Worm (Caenorhabditis elegans) whole organism, L4 larva: ENCODE data around the gene B0222.5.

Source experiments
- F37D6.2 ChIP-seq: sonication (generic microtip); optimal IDR thresholded peaks from 2 replicates; lab custom pipeline; 2016; ENCODE audit warnings: mild to moderate bottlenecking, missing genetic modification characterization, missing compliant biosample characterization
- R02D3.7 ChIP-seq: fragments of 150-350 bp; sonication (generic microtip); optimal IDR thresholded peaks from 3 replicates; lab custom pipeline; 2014; ENCODE audit warnings: missing biosample characterization, missing genetic modification characterization
- T26A8.4 ChIP-seq: fragments of 200-800 bp; sonication (Bioruptor generic); IDR thresholded peaks from 2 replicates; pipeline ENCODE4 v1.3.6; 2022; ENCODE audit warnings: missing genetic modification characterization, missing compliant biosample characterization
- Y105C5A.15 ChIP-seq: fragments of 200-800 bp; sonication (Bioruptor generic); IDR thresholded peaks from 2 replicates; pipeline ENCODE4 v1.3.6; 2022; ENCODE audit warnings: missing genetic modification characterization, missing compliant biosample characterization
- Y75B8A.6 ChIP-seq: fragments of 200-800 bp; sonication (Bioruptor generic); IDR thresholded peaks from 2 replicates; pipeline ENCODE4 v1.3.6; 2022; ENCODE audit warnings: missing genetic modification reagents, missing genetic modification characterization, missing compliant biosample characterization
- ZK337.2 ChIP-seq: fragments of 200-800 bp; sonication (Bioruptor generic); IDR thresholded peaks from 2 replicates; pipeline ENCODE4 v1.3.6; 2022; ENCODE audit warnings: missing genetic modification reagents, missing genetic modification characterization, missing compliant biosample characterization
- aly-2 ChIP-seq: sonication (generic microtip); optimal IDR thresholded peaks from 2 replicates; lab custom pipeline; 2018; ENCODE audit warnings: missing biosample characterization, missing genetic modification characterization
- ceh-28 ChIP-seq: fragments of 150-350 bp; optimal IDR thresholded peaks from 2 replicates; lab custom pipeline; 2014; ENCODE audit warnings: missing biosample characterization, missing genetic modification reagents, missing genetic modification characterization
- ceh-32 ChIP-seq: sonication (generic microtip); optimal IDR thresholded peaks from 2 replicates; lab custom pipeline; 2016; ENCODE audit warnings: mild to moderate bottlenecking, missing genetic modification characterization, missing compliant biosample characterization; ENCODE audit not compliant: poor library complexity
- daf-12 ChIP-seq: fragments of 150-350 bp; optimal IDR thresholded peaks from 2 replicates; lab custom pipeline; 2014; ENCODE audit warnings: missing biosample characterization, missing genetic modification reagents, missing genetic modification characterization
- daf-16 ChIP-seq, 3 experiments: sonication (generic microtip); optimal IDR thresholded peaks; 2 replicates each; lab custom pipeline; 2016 to 2017; ENCODE audit warnings: missing genetic modification characterization in 3 of 3, missing genetic modification reagents in 3 of 3, mild to moderate bottlenecking in 2 of 3, missing compliant biosample characterization in 2 of 3, missing biosample characterization in 1 of 3, moderate library complexity in 1 of 3
- daf-8 ChIP-seq: fragments of 200-800 bp; sonication (Bioruptor generic); IDR thresholded peaks from 2 replicates; pipeline ENCODE4 v1.3.6; 2022; ENCODE audit warnings: missing genetic modification characterization, missing compliant biosample characterization
- dmd-6 ChIP-seq: fragments of 200-800 bp; sonication (Bioruptor generic); IDR thresholded peaks from 2 replicates; pipeline ENCODE4 v1.3.6; 2022; ENCODE audit warnings: missing genetic modification reagents, missing genetic modification characterization, missing compliant biosample characterization
- dmd-9 ChIP-seq: fragments of 200-800 bp; sonication (Bioruptor generic); IDR thresholded peaks from 2 replicates; pipeline ENCODE4 v1.3.6; 2022; ENCODE audit warnings: missing genetic modification reagents, missing genetic modification characterization, missing compliant biosample characterization
- dpl-1 ChIP-seq: fragments of 150-350 bp; optimal IDR thresholded peaks from 2 replicates; lab custom pipeline; 2014; ENCODE audit warnings: missing biosample characterization, missing genetic modification reagents, missing genetic modification characterization
- duxl-1 ChIP-seq: sonication (generic microtip); optimal IDR thresholded peaks from 2 replicates; lab custom pipeline; 2016; ENCODE audit warnings: mild to moderate bottlenecking, missing genetic modification characterization, moderate library complexity, missing compliant biosample characterization; ENCODE audit not compliant: poor library complexity
- dve-1 ChIP-seq: sonication (generic microtip); optimal IDR thresholded peaks from 2 replicates; lab custom pipeline; 2017; ENCODE audit warnings: antibody characterized with exemption, mild to moderate bottlenecking, missing genetic modification characterization, missing compliant biosample characterization; ENCODE audit not compliant: insufficient read depth
- egl-27 ChIP-seq: sonication (generic microtip); optimal IDR thresholded peaks from 3 replicates; lab custom pipeline; 2017; ENCODE audit warnings: missing biosample characterization, missing genetic modification reagents, missing genetic modification characterization
- egl-43 ChIP-seq: fragments of 200-800 bp; sonication (Bioruptor generic); IDR thresholded peaks from 2 replicates; pipeline ENCODE4 v1.3.6; 2022; ENCODE audit warnings: missing genetic modification reagents, missing genetic modification characterization, missing compliant biosample characterization
- fkh-10 ChIP-seq: fragments of 150-350 bp; optimal IDR thresholded peaks from 2 replicates; lab custom pipeline; 2014; ENCODE audit warnings: missing biosample characterization, missing genetic modification reagents, missing genetic modification characterization
- gei-8 ChIP-seq: fragments of 200-800 bp; sonication (Bioruptor generic); optimal IDR thresholded peaks from 2 replicates; lab custom pipeline; 2018; ENCODE audit warnings: mild to moderate bottlenecking, missing genetic modification characterization, missing compliant biosample characterization
- hlh-11 ChIP-seq: fragments of 200-800 bp; sonication (Bioruptor generic); optimal IDR thresholded peaks from 2 replicates; lab custom pipeline; 2018; ENCODE audit warnings: mild to moderate bottlenecking, missing genetic modification characterization, missing compliant biosample characterization
- hmg-1.1 ChIP-seq: fragments of 200-800 bp; sonication (Bioruptor generic); IDR thresholded peaks from 2 replicates; pipeline ENCODE4 v1.3.6; 2022; ENCODE audit warnings: missing genetic modification reagents, missing genetic modification characterization, missing compliant biosample characterization
- lin-1 ChIP-seq: fragments of 200-800 bp; sonication (Bioruptor generic); IDR thresholded peaks from 2 replicates; pipeline ENCODE4 v1.3.6; 2022; ENCODE audit warnings: missing genetic modification reagents, missing genetic modification characterization, missing compliant biosample characterization
- lin-13 ChIP-seq: fragments of 150-350 bp; optimal IDR thresholded peaks from 2 replicates; lab custom pipeline; 2014; ENCODE audit warnings: missing biosample characterization, missing genetic modification reagents, missing genetic modification characterization
- lin-15B ChIP-seq: fragments of 150-350 bp; sonication (generic microtip); optimal IDR thresholded peaks from 3 replicates; lab custom pipeline; 2014; ENCODE audit warnings: missing biosample characterization, missing genetic modification characterization
- lin-38 ChIP-seq: fragments of 200-800 bp; sonication (Bioruptor generic); IDR thresholded peaks from 2 replicates; pipeline ENCODE4 v1.3.6; 2022; ENCODE audit warnings: missing genetic modification reagents, missing genetic modification characterization, missing compliant biosample characterization
- lir-3 ChIP-seq: sonication (generic microtip); optimal IDR thresholded peaks from 2 replicates; lab custom pipeline; 2016; ENCODE audit warnings: mild to moderate bottlenecking, missing genetic modification characterization, missing compliant biosample characterization
- madf-5 ChIP-seq, 2 experiments: fragments of 200-800 bp; sonication (Bioruptor generic); IDR thresholded peaks; 2 replicates each; pipeline ENCODE4 v1.3.6; 2022; ENCODE audit warnings: missing compliant biosample characterization in 2 of 2, missing genetic modification characterization in 2 of 2
- madf-9 ChIP-seq: fragments of 200-800 bp; sonication (Bioruptor generic); conservative IDR thresholded peaks from 2 replicates; pipeline ENCODE4 v1.3.6; 2022; ENCODE audit warnings: missing genetic modification reagents, missing genetic modification characterization, missing compliant biosample characterization
- mdl-1 ChIP-seq, 2 experiments: fragments of 150-350 bp in 1 of 2; sonication (generic microtip) in 1 of 2; optimal IDR thresholded peaks; 2 replicates each; lab custom pipeline; 2014 to 2017; ENCODE audit warnings: missing biosample characterization in 2 of 2, missing genetic modification characterization in 2 of 2
- mdt-29 ChIP-seq: fragments of 200-800 bp; sonication (Bioruptor generic); IDR thresholded peaks from 2 replicates; pipeline ENCODE4 v1.3.6; 2022; ENCODE audit warnings: missing genetic modification reagents, missing genetic modification characterization, missing compliant biosample characterization
- mxl-3 ChIP-seq: fragments of 200-800 bp; sonication (Bioruptor generic); optimal IDR thresholded peaks from 2 replicates; lab custom pipeline; 2018; ENCODE audit warnings: mild to moderate bottlenecking, missing genetic modification characterization, missing compliant biosample characterization
- nhr-102 ChIP-seq: sonication (generic microtip); optimal IDR thresholded peaks from 2 replicates; lab custom pipeline; 2016; ENCODE audit warnings: mild to moderate bottlenecking, missing genetic modification characterization, moderate library complexity, missing compliant biosample characterization
- nhr-11 ChIP-seq: fragments of 150-350 bp; optimal IDR thresholded peaks from 2 replicates; lab custom pipeline; 2014; ENCODE audit warnings: missing biosample characterization, missing genetic modification characterization
- nhr-28 ChIP-seq: fragments of 150-350 bp; optimal IDR thresholded peaks from 2 replicates; lab custom pipeline; 2014; ENCODE audit warnings: missing biosample characterization, missing genetic modification characterization
- nhr-76 ChIP-seq: fragments of 150-350 bp; optimal IDR thresholded peaks from 2 replicates; lab custom pipeline; 2014; ENCODE audit warnings: missing biosample characterization, missing genetic modification characterization
- nhr-77 ChIP-seq: fragments of 150-350 bp; optimal IDR thresholded peaks from 2 replicates; lab custom pipeline; 2014; ENCODE audit warnings: missing biosample characterization, missing genetic modification characterization
- php-3 ChIP-seq: fragments of 200-800 bp; sonication (Bioruptor generic); IDR thresholded peaks from 2 replicates; pipeline ENCODE4 v1.3.6; 2022; ENCODE audit warnings: missing genetic modification reagents, missing genetic modification characterization, missing compliant biosample characterization
- sdz-12 ChIP-seq: fragments of 200-800 bp; sonication (Bioruptor generic); optimal IDR thresholded peaks from 2 replicates; lab custom pipeline; 2018; ENCODE audit warnings: mild to moderate bottlenecking, missing genetic modification characterization, missing compliant biosample characterization
- set-16 ChIP-seq: fragments of 200-800 bp; sonication (Bioruptor generic); IDR thresholded peaks from 2 replicates; pipeline ENCODE4 v1.3.6; 2022; ENCODE audit warnings: missing genetic modification reagents, missing genetic modification characterization, missing compliant biosample characterization
- unc-130 ChIP-seq: sonication (generic microtip); optimal IDR thresholded peaks from 2 replicates; lab custom pipeline; 2016; ENCODE audit warnings: missing genetic modification reagents, missing genetic modification characterization, missing compliant biosample characterization
- unc-39 ChIP-seq: sonication (generic microtip); optimal IDR thresholded peaks from 2 replicates; lab custom pipeline; 2017; ENCODE audit warnings: missing biosample characterization, missing genetic modification characterization
- zag-1 ChIP-seq: fragments of 150-350 bp; optimal IDR thresholded peaks from 2 replicates; lab custom pipeline; 2014; ENCODE audit warnings: missing biosample characterization, missing genetic modification characterization
- zfp-2 ChIP-seq: sonication (generic microtip); optimal IDR thresholded peaks from 2 replicates; lab custom pipeline; 2016; ENCODE audit warnings: mild to moderate bottlenecking, missing genetic modification characterization, missing compliant biosample characterization
- zip-2 ChIP-seq: fragments of 150-350 bp; optimal IDR thresholded peaks from 2 replicates; lab custom pipeline; 2014; ENCODE audit warnings: missing biosample characterization, missing genetic modification characterization
- ztf-7 ChIP-seq: fragments of 150-350 bp; optimal IDR thresholded peaks from 2 replicates; lab custom pipeline; 2014; ENCODE audit warnings: missing biosample characterization, missing genetic modification characterization

Gene B0222.5

DNA sequence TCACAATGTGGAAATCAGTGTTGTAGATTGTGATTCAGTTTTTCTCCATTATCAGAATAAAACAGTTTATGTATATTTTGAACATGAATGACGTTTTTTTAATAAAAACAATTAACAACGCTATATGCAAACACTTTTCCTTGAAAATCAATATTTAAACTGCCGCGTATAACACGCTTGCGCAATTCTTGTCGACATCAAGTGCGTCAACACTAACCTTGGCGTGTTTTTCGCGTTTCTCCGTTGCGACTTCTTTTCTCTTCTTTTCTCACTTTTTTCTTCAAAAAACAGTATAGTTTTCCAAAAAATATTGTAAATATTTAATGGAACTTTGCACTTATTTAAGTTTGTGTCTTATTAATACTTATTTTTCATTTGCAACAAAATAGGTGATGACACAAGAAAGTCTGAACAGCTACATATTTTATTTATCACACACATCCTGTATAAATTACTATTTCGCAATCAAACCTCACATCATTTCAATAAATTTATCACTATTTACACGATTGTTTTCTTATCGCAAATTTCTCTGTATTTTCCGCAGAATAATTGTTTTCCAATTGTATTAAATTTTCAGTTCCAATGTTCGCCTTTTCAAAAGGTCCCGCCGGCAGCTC is 20.7 kb upstream of the B0222.5 start, which contains the start of gene spas-1 (continued):
- peak; percentile 50 for TF ChIP-seq mxl-3 (GFP tag; lab: Kevin White, UChicago)
- TF ChIP-seq php-3 (GFP tag; lab: Robert Waterston, UW) = no peak
- TF ChIP-seq Y75B8A.6 (GFP tag; lab: Robert Waterston, UW) = no peak
- no peak for TF ChIP-seq egl-27 (tag; lab: Kevin White, UChicago)
- peak in 1 of 2 experiments; percentile 35 for TF ChIP-seq mdl-1 (tag; optimal IDR thresholded peaks at IDR 0.05; lab: Kevin White, UChicago)
- TF ChIP-seq fkh-10 (GFP tag; lab: Kevin White, UChicago) = peak; percentile 80
- peak; percentile 68 for TF ChIP-seq duxl-1
- no peak for TF ChIP-seq lin-15B (tag; lab: Kevin White, UChicago)
- peak; percentile 74 for TF ChIP-seq nhr-28 (tag; lab: Kevin White, UChicago)
- TF ChIP-seq set-16 (GFP tag; lab: Robert Waterston, UW) = no peak
- TF ChIP-seq nhr-77 (tag; lab: Kevin White, UChicago) = peak; percentile 92
- TF ChIP-seq F37D6.2 = peak; percentile 50
- peak; percentile 74 for TF ChIP-seq nhr-11 (tag; lab: Kevin White, UChicago)
- TF ChIP-seq unc-39 (tag; lab: Kevin White, UChicago) = no peak
- TF ChIP-seq daf-8 (GFP tag; lab: Robert Waterston, UW) = no peak
- TF ChIP-seq zip-2 (tag; lab: Kevin White, UChicago) = peak; percentile 54
- no peak for TF ChIP-seq madf-9
- TF ChIP-seq nhr-102 (tag; lab: Kevin White, UChicago) = peak; percentile 92
- peak; percentile 11 for TF ChIP-seq nhr-76 (tag; lab: Kevin White, UChicago)
- no peak for TF ChIP-seq egl-43 (GFP tag; lab: Robert Waterston, UW)
- TF ChIP-seq lin-38 = no peak
- peak; percentile 45 for TF ChIP-seq unc-130 (GFP tag; lab: Kevin White, UChicago)
- TF ChIP-seq ZK337.2 = no peak
- no peak for TF ChIP-seq R02D3.7 (tag; lab: Kevin White, UChicago)
- peak; percentile 76 for TF ChIP-seq lin-13 (GFP tag; lab: Kevin White, UChicago)
- TF ChIP-seq zfp-2 (tag; lab: Kevin White, UChicago) = peak; percentile 37
- TF ChIP-seq aly-2 (tag; lab: Kevin White, UChicago) = no peak
- peak; percentile 47 for TF ChIP-seq ztf-7 (tag; lab: Kevin White, UChicago)
- no peak for TF ChIP-seq zag-1 (tag; lab: Kevin White, UChicago)
- TF ChIP-seq dpl-1 (GFP tag; lab: Kevin White, UChicago) = peak; percentile 97
- no peak for TF ChIP-seq daf-12 (tag; lab: Kevin White, UChicago)
- TF ChIP-seq ceh-32 (tag; lab: Kevin White, UChicago) = no peak
- no peak for TF ChIP-seq lin-1 (GFP tag; lab: Robert Waterston, UW)
- no peak for TF ChIP-seq dmd-9 (GFP tag; lab: Robert Waterston, UW)
- no peak for TF ChIP-seq mdt-29 (GFP tag; lab: Robert Waterston, UW)

DNA sequence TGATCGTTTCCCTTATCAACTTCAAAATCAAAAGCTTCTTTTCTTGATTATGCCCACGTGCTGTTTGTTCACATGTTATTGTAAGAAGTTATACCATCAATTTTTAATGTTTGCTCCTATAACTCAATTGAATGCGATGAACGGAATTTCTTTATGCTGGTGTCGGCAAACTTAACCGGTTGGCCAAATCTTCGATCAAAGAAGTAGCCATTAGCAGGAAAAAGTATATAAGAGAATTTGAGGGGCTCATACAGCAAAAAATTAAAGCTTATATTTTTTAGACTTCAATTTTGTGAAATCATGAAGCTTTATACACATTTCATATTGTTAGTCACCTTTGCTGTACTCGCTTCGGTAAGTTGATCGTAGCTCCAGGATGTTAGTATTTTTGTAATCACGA is 19.1 kb upstream of the B0222.5 start, which contains the start of gene pqn-16:
TSS of gene pqn-16 (plus strand) at position 301 of the 400 bp plus-strand sequence.
- no peak for TF ChIP-seq daf-16 (GFP tag; optimal IDR thresholded peaks at IDR 0.05; lab: Kevin White, UChicago)
- TF ChIP-seq daf-16 (tag; optimal IDR thresholded peaks at IDR 0.05; lab: Kevin White, UChicago) = peak; percentile 26
- no peak for TF ChIP-seq Y105C5A.15 (GFP tag; lab: Robert Waterston, UW)

DNA sequence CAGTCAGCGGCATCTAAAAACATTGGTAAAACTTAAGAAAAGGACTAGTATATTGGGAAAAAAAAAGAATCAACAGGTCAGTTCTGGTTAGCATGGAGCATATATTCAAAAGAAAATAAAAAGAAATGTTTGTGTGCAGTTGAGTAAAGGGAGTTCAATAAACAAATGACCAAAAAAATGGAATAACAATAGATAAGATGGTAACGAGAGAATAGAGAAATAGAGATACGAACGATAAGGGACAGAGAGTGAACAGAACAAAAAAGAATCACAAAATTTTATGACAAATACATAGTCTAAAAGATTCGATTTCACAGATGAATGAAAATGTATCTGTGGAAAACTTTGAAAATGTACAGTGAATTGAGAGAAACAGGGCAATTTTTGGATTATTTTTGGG is 18.3 kb upstream of the B0222.5 start, which contains the start of gene gad-3:
TSS of gene gad-3 (minus strand) at position 17 of the 400 bp plus-strand sequence.
- TF ChIP-seq unc-39 (tag; lab: Kevin White, UChicago) = no peak
- peak; percentile 18; the same call in 1 of the 2 replicates for TF ChIP-seq dmd-6 (GFP tag; lab: Robert Waterston, UW)
- no peak for TF ChIP-seq mdl-1 (tag; optimal IDR thresholded peaks at IDR 0.05; lab: Kevin White, UChicago)
- TF ChIP-seq lir-3 (tag; lab: Kevin White, UChicago) = no peak
- TF ChIP-seq T26A8.4 = no peak
- peak; percentile 61 for TF ChIP-seq nhr-77 (tag; lab: Kevin White, UChicago)
- no peak for TF ChIP-seq daf-16 (GFP tag; optimal IDR thresholded peaks at IDR 0.05; lab: Kevin White, UChicago)
- TF ChIP-seq daf-16 (tag; optimal IDR thresholded peaks at IDR 0.05; lab: Kevin White, UChicago) = peak; percentile 92
- no peak for TF ChIP-seq madf-5 (GFP tag; IDR thresholded peaks at IDR 0.05; lab: Robert Waterston, UW)
- TF ChIP-seq hlh-11 (tag; lab: Kevin White, UChicago) = peak; percentile 28
- TF ChIP-seq mdt-29 (GFP tag; lab: Robert Waterston, UW) = no peak
- TF ChIP-seq ceh-28 (tag; lab: Kevin White, UChicago) = no peak
- no peak for TF ChIP-seq gei-8 (GFP tag; lab: Kevin White, UChicago)
- TF ChIP-seq sdz-12 (GFP tag; lab: Kevin White, UChicago) = no peak
- TF ChIP-seq hmg-1.1 (GFP tag; lab: Robert Waterston, UW) = no peak
- TF ChIP-seq dve-1 = peak; percentile 59
- TF ChIP-seq madf-9 = no peak
